Worm (Caenorhabditis elegans): ENCODE results near the gene dpy-19.
A peak's percentile ranks its signal among the peaks of the same experiment; 100 is the strongest.

The dpy-19 gene

DNA sequence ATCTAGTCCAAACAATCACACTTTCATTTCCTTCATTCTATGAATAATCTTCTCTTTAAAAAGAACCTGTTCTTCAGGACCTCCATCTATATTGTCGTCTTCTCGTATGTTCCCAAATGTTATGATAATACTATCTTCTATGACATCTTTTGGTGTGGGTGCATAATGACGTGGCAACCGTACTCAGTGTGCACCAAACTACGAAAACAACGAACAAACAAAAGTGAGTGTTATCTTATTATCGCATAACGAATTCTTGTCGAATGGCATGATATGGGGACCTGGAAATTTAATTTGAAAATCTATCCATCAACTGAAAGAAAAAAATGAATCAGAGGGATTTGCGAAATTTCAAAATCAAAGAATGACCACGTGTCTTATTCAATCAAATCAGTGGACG, 11.2 kb downstream of the dpy-19 start:
- TF ChIP-seq daf-16 (GFP tag; optimal IDR thresholded peaks at IDR 0.05): no peak
- TF ChIP-seq daf-16 (tag; optimal IDR thresholded peaks at IDR 0.05): peak; percentile 37
- TF ChIP-seq nhr-77 (tag; optimal IDR thresholded peaks at IDR 0.05): no peak
- no peak for TF ChIP-seq gei-8 (GFP tag; optimal IDR thresholded peaks at IDR 0.05)

DNA sequence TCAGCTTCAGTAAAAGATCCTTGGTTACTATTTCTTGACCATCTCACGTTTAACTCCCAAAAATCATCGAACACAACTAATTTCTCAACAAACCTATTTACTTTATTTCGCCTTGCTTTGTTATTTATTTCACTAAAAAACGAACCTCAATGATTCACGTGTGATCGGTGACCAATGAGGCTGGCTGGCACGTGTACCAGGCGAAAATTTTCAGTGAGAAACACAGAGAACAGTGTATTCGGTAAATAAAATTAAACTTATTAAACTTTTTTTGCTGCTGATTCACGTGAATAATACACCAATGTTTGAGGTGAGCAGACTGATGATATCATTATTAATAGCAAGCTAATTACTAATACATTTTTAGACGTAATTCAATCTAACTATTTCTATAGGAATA, 11.9 kb downstream of the dpy-19 start:
- TF ChIP-seq dmd-9 (GFP tag; IDR thresholded peaks at IDR 0.05) (no peak), nhr-48 (tag; optimal IDR thresholded peaks at IDR 0.05) (peak; percentile 22), dmd-6 (GFP tag; IDR thresholded peaks at IDR 0.05) (peak; percentile 30; the same call in 1 of the 2 replicates), lim-7 (GFP tag; IDR thresholded peaks at IDR 0.05) (no peak), ctbp-1 (GFP tag; IDR thresholded peaks at IDR 0.05) (no peak), hlh-30 (tag; optimal IDR thresholded peaks at IDR 0.05; ENCODE audit: insufficient read depth) (peak; percentile 59), T20F7.1 (GFP tag; optimal IDR thresholded peaks at IDR 0.05) (peak; percentile 6), mxl-2 (GFP tag; conservative IDR thresholded peaks at IDR 0.05) (0 out of 2 replicates have a peak, but pooled peaks have one; percentile 41), F37D6.2 (tag; optimal IDR thresholded peaks at IDR 0.05) (no peak)

DNA sequence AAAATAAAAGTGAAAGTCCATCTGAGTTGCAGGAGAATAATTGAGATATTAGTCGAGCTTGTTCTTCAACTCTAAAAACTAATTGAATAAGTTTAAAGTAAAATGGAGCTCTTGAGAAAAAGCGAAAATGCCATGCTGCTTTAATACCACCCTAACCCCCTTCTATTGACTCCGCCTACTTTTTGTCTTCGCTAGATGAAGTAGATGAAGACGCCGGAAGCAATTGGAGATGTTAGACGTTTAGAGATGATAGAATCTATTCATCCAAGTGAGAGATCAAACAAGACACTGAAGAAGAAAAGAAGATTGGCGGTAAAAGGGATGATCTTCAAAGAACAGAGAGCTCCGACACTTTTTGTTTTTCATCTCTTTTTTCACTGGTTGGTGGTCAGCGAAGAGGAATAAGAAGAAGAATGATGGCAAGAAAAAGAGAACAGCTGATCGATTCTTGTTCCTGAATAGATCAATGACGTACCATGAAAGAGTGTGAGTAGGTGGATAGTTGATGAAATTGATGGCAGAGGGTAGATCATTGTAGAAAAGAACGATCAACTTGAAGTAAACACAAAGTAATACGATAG, 12.8 kb downstream of the dpy-19 start:
- TF ChIP-seq dmd-6 (GFP tag; IDR thresholded peaks at IDR 0.05): peak; percentile 6; the same call in 1 of the 2 replicates
- TF ChIP-seq snpc-4 (tag; optimal IDR thresholded peaks at IDR 0.05): no peak
- peak in 1 of 2 experiments; percentile 37 for TF ChIP-seq unc-62 (GFP tag; optimal IDR thresholded peaks at IDR 0.05 in 1 of 2)
- no peak for TF ChIP-seq unc-62 (tag; optimal IDR thresholded peaks at IDR 0.05)
- TF ChIP-seq mxl-3 (GFP tag; optimal IDR thresholded peaks at IDR 0.05): no peak
- peak; percentile 23 for TF ChIP-seq nhr-11 (tag; optimal IDR thresholded peaks at IDR 0.05)
- 0 out of 2 replicates have a peak, but pooled peaks have one; percentile 11 for TF ChIP-seq ceh-20 (GFP tag; IDR thresholded peaks at IDR 0.05)
- peak in 1 of 2 experiments; percentile 4 for TF ChIP-seq lsy-2 (tag; optimal IDR thresholded peaks at IDR 0.05)

DNA sequence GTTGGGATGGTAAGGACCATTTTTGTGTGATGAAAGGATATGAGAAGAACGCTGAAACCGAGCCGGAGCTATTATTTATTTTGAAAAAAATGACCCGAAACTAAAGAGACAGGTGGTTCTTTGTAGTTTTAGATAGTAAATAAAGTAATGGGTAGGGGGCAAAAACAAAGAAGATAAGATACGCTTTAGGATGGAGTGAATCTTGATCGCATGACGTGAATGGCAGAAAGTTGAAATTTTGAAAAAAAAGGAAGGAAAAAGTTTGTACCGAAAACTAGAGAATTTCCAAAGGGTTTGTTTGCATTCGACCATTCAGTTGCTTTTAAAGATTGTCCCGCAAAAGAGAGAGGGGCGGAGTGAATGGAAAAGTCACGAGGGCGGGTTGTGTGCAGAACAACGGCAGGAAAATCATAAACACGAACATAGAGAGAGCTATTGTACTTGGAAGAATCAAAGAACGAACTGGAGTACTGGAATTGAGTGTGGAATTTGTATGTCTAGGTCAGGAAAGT, 13.4 kb downstream of the dpy-19 start, which contains the start of gene F22B7.9:
Gene F22B7.9 (minus strand): TSS at position 51 of the 512 bp plus-strand sequence.
- no peak for TF ChIP-seq gei-8 (GFP tag; optimal IDR thresholded peaks at IDR 0.05)
- no peak for TF ChIP-seq spr-3 (GFP tag; optimal IDR thresholded peaks at IDR 0.05)
- no peak for TF ChIP-seq nhr-41 (GFP tag; IDR thresholded peaks at IDR 0.05)
- TF ChIP-seq hif-1 (tag; optimal IDR thresholded peaks at IDR 0.05): no peak
- no peak for TF ChIP-seq ceh-28 (tag; optimal IDR thresholded peaks at IDR 0.05)
- TF ChIP-seq zfp-2 (tag; optimal IDR thresholded peaks at IDR 0.05): no peak
- TF ChIP-seq zag-1 (tag; optimal IDR thresholded peaks at IDR 0.05): no peak
- peak; percentile 27; the same call in 1 of the 2 replicates for TF ChIP-seq dmd-6 (GFP tag; IDR thresholded peaks at IDR 0.05)
- no peak for TF ChIP-seq skn-1 (tag; optimal IDR thresholded peaks at IDR 0.05)
- TF ChIP-seq Y105C5A.15 (GFP tag; IDR thresholded peaks at IDR 0.05): no peak
- no peak for TF ChIP-seq lim-7 (GFP tag; IDR thresholded peaks at IDR 0.05)
- TF ChIP-seq tra-1 (GFP tag; IDR thresholded peaks at IDR 0.05): no peak
- no peak for TF ChIP-seq jun-1 (tag; optimal IDR thresholded peaks at IDR 0.05)
- no peak for TF ChIP-seq ZK546.5 (tag; optimal IDR thresholded peaks at IDR 0.05)
- peak; percentile 65 for TF ChIP-seq hlh-30 (tag; optimal IDR thresholded peaks at IDR 0.05; ENCODE audit: insufficient read depth)
- TF ChIP-seq lin-29 (GFP tag; IDR thresholded peaks at IDR 0.05): no peak
- peak; percentile 38 for TF ChIP-seq nhr-28 (tag; optimal IDR thresholded peaks at IDR 0.05)
- no peak for TF ChIP-seq ctbp-1 (GFP tag; IDR thresholded peaks at IDR 0.05)
- TF ChIP-seq duxl-1 (tag; optimal IDR thresholded peaks at IDR 0.05; ENCODE audit: poor library complexity): no peak
- no peak for TF ChIP-seq snpc-1.2 (GFP tag; IDR thresholded peaks at IDR 0.05)
- no peak for TF ChIP-seq daf-16 (GFP tag; optimal IDR thresholded peaks at IDR 0.05)
- peak; percentile 67 for TF ChIP-seq daf-16 (tag; optimal IDR thresholded peaks at IDR 0.05)
- no peak for TF ChIP-seq pha-4 (GFP tag; IDR thresholded peaks at IDR 0.05)
- TF ChIP-seq pha-4 (tag; optimal IDR thresholded peaks at IDR 0.05): peak; percentile 39
- no peak for TF ChIP-seq egl-43 (GFP tag; IDR thresholded peaks at IDR 0.05)
- peak; percentile 2 for TF ChIP-seq spr-1 (tag; optimal IDR thresholded peaks at IDR 0.05)
- TF ChIP-seq mdl-1 (tag; optimal IDR thresholded peaks at IDR 0.05): peak in 1 of 2 experiments; percentile 39
- TF ChIP-seq dpl-1 (GFP tag; optimal IDR thresholded peaks at IDR 0.05): no peak
- TF ChIP-seq unc-39 (tag; optimal IDR thresholded peaks at IDR 0.05): no peak
- TF ChIP-seq pqm-1 (tag; optimal IDR thresholded peaks at IDR 0.05): no peak
- TF ChIP-seq nhr-48 (tag; optimal IDR thresholded peaks at IDR 0.05): peak; percentile 6
- TF ChIP-seq aha-1 (tag): peak; percentile 83
- TF ChIP-seq dve-1 (tag; optimal IDR thresholded peaks at IDR 0.05; ENCODE audit: insufficient read depth): peak; percentile 70

Data from whole organism, L4 larva.